Worm (Caenorhabditis elegans): ENCODE data around the gene oatr-1.

Gene oatr-1

DNA sequence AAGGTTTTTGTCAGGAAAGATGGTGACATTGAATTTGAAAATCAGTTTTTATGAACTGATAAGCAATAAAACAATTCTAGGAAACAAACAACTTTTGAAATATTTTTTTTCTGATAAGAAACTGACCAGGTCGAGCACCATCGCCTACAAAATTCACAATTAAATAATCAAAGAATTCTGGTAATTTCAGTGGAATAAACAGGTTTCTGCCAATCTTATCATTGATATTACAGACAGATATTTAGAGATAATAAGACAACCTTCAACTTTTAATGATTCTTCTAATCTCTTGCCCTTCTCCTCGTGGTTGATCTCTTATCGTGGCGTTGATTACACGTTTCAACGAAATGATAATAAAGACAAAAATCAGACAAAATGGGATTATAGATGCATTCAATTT, 399 bp upstream of the oatr-1 start (continued):
- TF ChIP-seq daf-16 (GFP tag; optimal IDR thresholded peaks at IDR 0.05) (peak in 1 of 2 experiments; percentile 57), daf-16 (tag; optimal IDR thresholded peaks at IDR 0.05) (peak; percentile 95), lin-1 (GFP tag; IDR thresholded peaks at IDR 0.05) (peak; percentile 76), daf-12 (tag; optimal IDR thresholded peaks at IDR 0.05) (no peak), php-3 (GFP tag; IDR thresholded peaks at IDR 0.05) (no peak; the same call in none of the 2 replicates), dve-1 (tag; optimal IDR thresholded peaks at IDR 0.05; ENCODE audit: insufficient read depth) (peak; percentile 78), nhr-41 (GFP tag; IDR thresholded peaks at IDR 0.05) (no peak), snpc-4 (tag; optimal IDR thresholded peaks at IDR 0.05) (no peak), snpc-1.2 (GFP tag; IDR thresholded peaks at IDR 0.05) (no peak), ceh-28 (tag; optimal IDR thresholded peaks at IDR 0.05) (no peak), ceh-82 (tag; optimal IDR thresholded peaks at IDR 0.05) (no peak), madf-9 (GFP tag; conservative IDR thresholded peaks at IDR 0.05) (no peak), duxl-1 (tag; optimal IDR thresholded peaks at IDR 0.05; ENCODE audit: poor library complexity) (no peak), egl-27 (tag; optimal IDR thresholded peaks at IDR 0.05) (no peak), ces-1 (GFP tag; optimal IDR thresholded peaks at IDR 0.05) (no peak), zip-11 (GFP tag; IDR thresholded peaks at IDR 0.05) (no peak), hif-1 (tag; optimal IDR thresholded peaks at IDR 0.05) (no peak), F26F4.8 (GFP tag; conservative IDR thresholded peaks at IDR 0.05) (no peak), zip-2 (tag; optimal IDR thresholded peaks at IDR 0.05) (no peak), cey-2 (tag; optimal IDR thresholded peaks at IDR 0.05; ENCODE audit: borderline replicate concordance, insufficient read depth) (peak; percentile 20), nhr-111 (GFP tag; optimal IDR thresholded peaks at IDR 0.05) (no peak), Y5F2A.4 (GFP tag; optimal IDR thresholded peaks at IDR 0.05) (no peak), spr-3 (GFP tag; optimal IDR thresholded peaks at IDR 0.05) (no peak), daf-8 (GFP tag; IDR thresholded peaks at IDR 0.05) (no peak), lin-38 (GFP tag; IDR thresholded peaks at IDR 0.05) (no peak), daf-19 (GFP tag; conservative IDR thresholded peaks at IDR 0.05) (no peak), mdt-29 (GFP tag; IDR thresholded peaks at IDR 0.05) (no peak), lin-39 (tag; optimal IDR thresholded peaks at IDR 0.05) (no peak), aha-1 (tag) (no peak), F37D6.2 (tag; optimal IDR thresholded peaks at IDR 0.05) (no peak), ZK546.5 (tag; optimal IDR thresholded peaks at IDR 0.05) (no peak), lsy-2 (tag; optimal IDR thresholded peaks at IDR 0.05) (peak in 1 of 2 experiments; percentile 33), jun-1 (tag; optimal IDR thresholded peaks at IDR 0.05) (no peak), spr-1 (tag; optimal IDR thresholded peaks at IDR 0.05) (no peak), zfp-2 (tag; optimal IDR thresholded peaks at IDR 0.05) (no peak), nhr-11 (tag; optimal IDR thresholded peaks at IDR 0.05) (no peak), nhr-102 (tag; optimal IDR thresholded peaks at IDR 0.05) (peak; percentile 80), nhr-76 (tag; optimal IDR thresholded peaks at IDR 0.05) (no peak), D1046.2 (GFP tag; IDR thresholded peaks at IDR 0.05) (no peak), lin-13 (GFP tag; optimal IDR thresholded peaks at IDR 0.05) (no peak), skn-1 (tag; optimal IDR thresholded peaks at IDR 0.05) (no peak), ceh-44 (GFP tag; IDR thresholded peaks at IDR 0.05) (no peak), pqm-1 (tag; optimal IDR thresholded peaks at IDR 0.05) (peak; percentile 79), aly-2 (tag; optimal IDR thresholded peaks at IDR 0.05) (no peak), nhr-237 (tag; optimal IDR thresholded peaks at IDR 0.05) (no peak), mdl-1 (tag; optimal IDR thresholded peaks at IDR 0.05) (peak in 1 of 2 experiments; percentile 76), lin-15B (tag; optimal IDR thresholded peaks at IDR 0.05) (no peak), lim-7 (GFP tag; IDR thresholded peaks at IDR 0.05) (no peak), lin-29 (GFP tag; IDR thresholded peaks at IDR 0.05) (no peak)
